Worm (Caenorhabditis elegans) whole organism, young adult: Measurements from ENCODE around the gene F25B4.4.

Experiments
- Y53G8AR.9 ChIP-seq: fragments of 200-800 bp; sonication (Bioruptor generic); conservative IDR thresholded peaks from 2 replicates; pipeline ENCODE4 v1.3.6; 2022; ENCODE audit warnings: missing genetic modification reagents, missing genetic modification characterization, missing compliant biosample characterization
- egl-44 ChIP-seq: fragments of 200-800 bp; sonication (Bioruptor generic); IDR thresholded peaks from 2 replicates; pipeline ENCODE4 v1.3.6; 2022; ENCODE audit warnings: missing genetic modification reagents, missing genetic modification characterization, missing compliant biosample characterization
- ets-4 ChIP-seq: fragments of 200-800 bp; sonication (Bioruptor generic); optimal IDR thresholded peaks from 2 replicates; lab custom pipeline; 2018; ENCODE audit warnings: mild to moderate bottlenecking, missing genetic modification characterization, missing compliant biosample characterization
- mxl-1 ChIP-seq: sonication (generic microtip); optimal IDR thresholded peaks from 2 replicates; lab custom pipeline; 2016; ENCODE audit warnings: missing genetic modification characterization, missing compliant biosample characterization
- sea-2 ChIP-seq: fragments of 200-800 bp; sonication (Bioruptor generic); IDR thresholded peaks from 2 replicates; pipeline ENCODE4 v1.3.6; 2022; ENCODE audit warnings: missing genetic modification characterization, missing compliant biosample characterization
- snpc-1.1 ChIP-seq: sonication (generic microtip); optimal IDR thresholded peaks from 2 replicates; lab custom pipeline; 2017; ENCODE audit warnings: missing genetic modification characterization, mild to moderate bottlenecking, missing compliant biosample characterization, antibody characterized with exemption, moderate library complexity, missing genotype, missing genetic modification reagents; ENCODE audit not compliant: insufficient read depth
- unc-130 ChIP-seq: sonication (generic microtip); optimal IDR thresholded peaks from 2 replicates; lab custom pipeline; 2016; ENCODE audit warnings: missing genetic modification reagents, missing genetic modification characterization, missing compliant biosample characterization
- zim-3 ChIP-seq: sonication (generic microtip); optimal IDR thresholded peaks from 2 replicates; lab custom pipeline; 2017; ENCODE audit warnings: mild to moderate bottlenecking, missing genetic modification characterization, moderate library complexity, missing compliant biosample characterization

- no peak for TF ChIP-seq zim-3
- TF ChIP-seq ets-4, result no peak
- no peak for TF ChIP-seq unc-130 (GFP tag; lab: Kevin White, UChicago)
- no peak for TF ChIP-seq snpc-1.1 (tag; lab: Kevin White, UChicago)
- no peak for TF ChIP-seq mxl-1 (tag; lab: Kevin White, UChicago)
- no peak for TF ChIP-seq Y53G8AR.9 (GFP tag; lab: Robert Waterston, UW)
- TF ChIP-seq egl-44 (GFP tag; lab: Robert Waterston, UW), result no peak
- no peak for TF ChIP-seq sea-2 (GFP tag; lab: Robert Waterston, UW)
Measured at ce11 chrV:5712189-5712588, 27.5 kb downstream of the F25B4.4 start.
